Fruit fly (Drosophila melanogaster) whole organism, larva: Measurements from ENCODE around the gene CG9550.

Source experiments
- noc ChIP-seq: fragments of 200-800 bp; sonication (Bioruptor generic); optimal IDR thresholded peaks from 3 replicates; lab custom pipeline; 2019; ENCODE audit warnings: missing biosample characterization, mild to moderate bottlenecking, missing genetic modification characterization, moderate library complexity

CG9550 gene

DNA sequence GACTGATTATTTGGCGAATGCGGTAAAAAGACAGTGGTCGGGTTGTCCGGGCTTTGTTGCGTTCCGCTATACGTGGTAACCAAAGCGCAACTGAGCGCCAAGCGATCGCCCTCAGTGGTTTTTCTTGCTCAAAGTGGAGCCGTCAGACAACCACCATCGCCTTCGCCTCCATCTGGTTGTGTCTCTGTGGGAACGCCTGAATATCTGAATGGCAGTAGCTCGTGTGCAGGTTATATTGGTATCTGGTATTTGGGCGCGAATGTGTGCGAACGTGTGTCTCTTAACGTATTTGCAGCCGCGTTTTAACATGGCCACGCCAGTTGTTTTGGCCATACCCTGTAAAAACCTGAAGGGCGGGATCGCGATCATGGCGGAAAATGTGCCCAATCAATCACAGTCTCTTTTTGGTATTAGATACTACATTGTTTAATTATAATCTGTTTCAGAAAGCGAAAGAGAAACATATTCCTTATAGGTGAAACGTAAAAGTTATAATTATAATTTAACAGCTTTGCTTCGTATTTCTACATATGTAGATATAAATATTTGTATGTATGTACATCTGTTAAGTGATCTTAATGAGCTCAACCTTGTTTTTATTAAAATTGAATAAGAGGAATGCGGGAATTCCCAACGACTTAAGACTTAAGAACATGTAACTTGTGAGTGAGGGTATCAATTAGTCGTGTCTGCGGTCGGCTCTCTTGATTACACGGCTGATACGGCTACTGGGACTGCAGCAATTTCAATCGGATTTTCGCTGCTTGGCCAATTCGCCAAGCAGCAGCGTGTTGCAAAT is 24.7 kb upstream of the CG9550 start:
- TF ChIP-seq noc (tag; lab: Kevin White, UChicago) = peak; percentile 60

DNA sequence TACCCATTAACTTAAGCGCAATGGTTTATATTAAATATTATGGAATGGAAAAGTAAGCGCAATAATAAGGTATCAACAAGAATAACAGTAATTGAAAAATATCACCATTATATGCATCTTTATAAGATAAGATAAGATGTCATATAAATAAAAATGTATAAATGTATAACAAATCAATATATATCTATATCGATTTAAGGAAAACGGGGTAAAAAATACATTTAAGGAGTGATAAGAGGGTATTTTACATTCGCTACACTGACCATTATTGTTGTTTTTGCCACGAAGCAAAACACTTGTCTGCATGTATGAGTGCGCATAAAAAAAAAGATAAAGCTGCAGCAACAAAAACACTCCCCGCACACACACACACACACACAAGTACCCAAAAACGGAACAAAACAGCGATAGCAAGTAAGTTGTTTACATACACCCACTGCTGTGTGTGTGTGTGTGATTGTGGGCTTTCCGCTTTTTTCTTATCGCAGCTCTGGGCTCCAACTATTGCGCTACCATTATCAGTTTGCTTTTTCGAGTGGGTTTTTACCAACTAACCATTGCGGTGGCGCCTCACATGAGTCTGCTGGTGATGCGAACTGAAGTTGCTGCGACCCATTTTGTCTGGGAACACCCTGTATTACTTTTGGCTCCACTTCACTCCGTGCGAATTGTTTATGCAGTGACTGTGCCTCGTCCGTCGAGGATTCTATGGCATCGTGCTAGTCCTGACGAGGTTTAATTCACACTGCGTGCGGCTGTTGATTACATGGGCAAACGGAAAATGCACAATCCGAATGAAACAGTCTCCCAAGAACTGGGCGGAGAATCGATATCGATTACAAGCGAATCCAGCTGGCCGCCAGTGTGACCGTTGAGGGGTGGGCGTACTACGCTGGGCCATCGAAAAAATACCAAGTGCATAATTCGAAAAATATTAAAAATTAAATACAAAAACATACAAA is 23.5 kb upstream of the CG9550 start, which contains the start of gene mmy:
Gene mmy (minus strand): TSS at position 829 of the 962 bp plus-strand sequence.
- peak; percentile 73 for TF ChIP-seq noc (tag; lab: Kevin White, UChicago)

DNA sequence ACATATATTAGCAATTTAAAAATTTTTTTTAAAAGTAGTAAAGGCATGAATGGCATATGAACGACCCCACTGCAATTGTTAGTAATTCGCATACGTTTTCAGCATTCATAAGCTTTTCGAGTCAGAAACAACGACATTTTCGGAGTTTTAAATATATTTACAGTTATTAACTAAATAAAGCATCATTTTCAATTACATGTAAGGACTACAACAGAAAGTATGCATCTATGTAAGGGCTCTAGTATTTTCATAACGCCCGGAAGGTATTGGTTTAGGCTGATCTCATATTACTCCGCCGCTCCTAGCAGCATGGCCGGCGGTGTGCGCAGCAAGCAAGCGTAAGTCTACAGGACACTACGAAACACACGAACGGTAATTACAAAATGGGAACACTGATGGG is 22.6 kb upstream of the CG9550 start:
- no peak for TF ChIP-seq noc (tag; lab: Kevin White, UChicago)

DNA sequence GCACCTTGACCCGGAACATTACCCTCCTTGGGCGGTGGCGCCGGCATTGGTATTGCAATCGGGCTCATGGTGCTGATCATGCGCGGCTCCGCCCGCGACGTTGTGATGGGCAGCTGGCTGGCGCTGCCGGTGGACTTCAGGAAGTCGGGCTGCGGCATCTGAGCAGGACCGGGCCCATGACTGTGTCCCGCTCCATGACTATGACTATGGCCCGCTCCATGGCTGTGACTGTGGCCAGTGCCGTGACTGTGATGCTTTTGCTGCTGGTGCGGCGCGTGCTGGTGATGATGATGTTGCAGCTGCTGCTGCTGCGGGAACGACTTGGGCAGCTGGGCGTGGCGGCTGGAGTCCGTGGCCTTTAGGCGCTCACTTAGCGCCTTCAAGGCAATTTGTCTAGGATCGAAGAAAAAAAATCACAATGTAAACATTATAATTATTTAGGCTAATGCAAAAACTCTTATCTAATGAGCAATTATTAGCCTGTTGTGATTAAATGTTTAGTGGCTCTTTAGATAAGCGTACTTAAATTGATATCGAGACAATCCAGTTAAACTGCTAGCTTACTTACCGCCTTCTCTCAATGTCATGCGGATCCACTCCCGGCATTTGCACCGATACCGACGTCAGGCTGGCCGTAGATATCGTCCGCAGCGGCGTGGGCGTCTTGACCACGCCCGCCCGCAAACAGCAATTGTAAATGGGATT is 21.8 kb upstream of the CG9550 start:
- peak; percentile 9 for TF ChIP-seq noc (tag; lab: Kevin White, UChicago)

DNA sequence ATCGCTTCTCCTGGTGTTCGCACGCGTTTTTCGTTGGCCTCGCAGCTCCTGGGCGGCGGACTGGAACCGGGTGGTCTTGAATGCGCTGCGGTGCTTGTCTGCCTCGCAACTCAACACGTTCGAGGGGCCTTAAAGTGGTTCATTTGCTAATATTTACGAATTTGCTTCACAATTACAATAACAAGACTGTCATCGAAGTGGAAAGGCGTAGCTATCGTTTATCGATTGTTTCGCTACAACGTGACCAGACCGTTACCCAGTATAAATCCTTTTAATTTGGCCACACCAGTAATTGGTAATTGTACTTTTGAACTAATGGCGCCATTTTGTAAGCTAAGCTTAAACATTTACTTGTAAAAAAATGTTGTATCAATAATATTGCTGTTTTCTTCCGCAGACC is 20.1 kb upstream of the CG9550 start, which contains the start of gene CG9536:
Gene CG9536 (minus strand): TSS at position 223 of the 400 bp plus-strand sequence.
- TF ChIP-seq noc (tag; lab: Kevin White, UChicago) = no peak

DNA sequence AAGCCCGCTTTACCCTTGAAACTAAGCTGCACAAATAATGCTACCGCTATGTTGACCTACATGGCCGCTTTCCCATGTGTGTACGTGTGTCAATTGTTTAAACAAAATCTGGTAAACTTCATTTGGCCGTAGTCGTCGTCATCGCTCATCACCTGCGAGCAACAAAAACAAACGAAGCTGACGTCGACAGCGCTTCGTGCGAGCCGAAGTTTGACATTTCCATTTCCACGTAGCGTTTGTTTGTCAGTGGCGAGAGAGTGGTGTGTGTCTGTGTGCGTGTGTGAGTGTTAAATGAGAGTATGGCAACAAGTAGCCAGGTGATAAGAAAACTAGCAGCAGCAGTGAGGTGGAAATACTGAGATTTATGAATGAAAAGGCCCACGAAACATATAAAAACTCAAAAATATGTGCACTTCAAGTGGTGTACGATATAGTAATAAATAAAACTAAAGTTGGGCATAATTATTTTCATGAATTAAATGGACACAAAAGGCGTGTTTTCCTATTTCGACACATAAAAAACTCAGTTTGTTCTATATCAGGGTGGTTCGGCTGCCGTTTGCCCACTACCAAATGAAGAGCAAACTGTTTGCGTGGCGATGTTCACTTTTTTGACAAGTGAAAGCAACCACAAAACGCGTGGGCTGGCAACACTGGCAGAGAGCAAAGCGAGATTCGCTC is 17.5 kb upstream of the CG9550 start:
- TF ChIP-seq noc (tag; lab: Kevin White, UChicago) = peak; percentile 52

DNA sequence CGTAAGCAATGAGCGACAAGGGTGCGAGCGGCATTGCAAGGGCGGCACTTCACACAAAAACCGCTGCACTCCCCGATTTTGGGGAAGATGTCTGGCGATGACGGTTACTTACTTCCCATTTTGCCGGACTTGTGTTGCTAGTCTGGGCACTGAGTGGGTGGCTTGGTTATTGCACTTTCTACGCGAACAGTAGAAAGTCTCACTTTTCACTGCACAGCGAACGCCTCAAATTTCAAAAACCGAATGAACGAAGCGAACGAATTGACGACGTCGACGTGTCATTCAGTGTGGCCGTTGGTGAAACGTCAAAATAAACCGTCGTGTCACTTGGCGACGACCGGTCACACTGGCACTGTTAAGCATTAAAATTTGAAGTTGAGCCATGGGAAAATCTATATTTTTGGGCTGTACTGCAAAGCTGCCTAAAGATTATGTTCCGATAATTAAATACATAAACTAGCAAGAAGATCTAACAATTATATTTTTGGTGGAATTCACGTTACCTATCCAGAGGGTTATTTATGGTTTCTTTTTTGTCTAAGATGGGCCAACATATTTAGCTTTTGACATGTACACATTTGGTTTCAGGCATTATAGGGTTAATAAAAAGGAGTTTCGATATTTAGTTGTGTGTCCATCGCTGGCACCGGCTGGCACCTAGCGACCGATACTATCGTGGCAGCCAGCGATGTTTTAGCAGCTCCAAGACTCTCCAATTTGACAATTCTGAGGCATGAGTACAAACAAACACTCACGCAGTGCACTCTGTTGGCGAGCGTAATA is 16.4 kb upstream of the CG9550 start, which contains the start of the genes Sec61alpha and Daxx:
Gene Sec61alpha (minus strand): TSS at position 364 of the 783 bp plus-strand sequence.
Gene Daxx (plus strand): TSS at position 718 of the 783 bp plus-strand sequence.
- peak; percentile 50 for TF ChIP-seq noc (tag; lab: Kevin White, UChicago)

DNA sequence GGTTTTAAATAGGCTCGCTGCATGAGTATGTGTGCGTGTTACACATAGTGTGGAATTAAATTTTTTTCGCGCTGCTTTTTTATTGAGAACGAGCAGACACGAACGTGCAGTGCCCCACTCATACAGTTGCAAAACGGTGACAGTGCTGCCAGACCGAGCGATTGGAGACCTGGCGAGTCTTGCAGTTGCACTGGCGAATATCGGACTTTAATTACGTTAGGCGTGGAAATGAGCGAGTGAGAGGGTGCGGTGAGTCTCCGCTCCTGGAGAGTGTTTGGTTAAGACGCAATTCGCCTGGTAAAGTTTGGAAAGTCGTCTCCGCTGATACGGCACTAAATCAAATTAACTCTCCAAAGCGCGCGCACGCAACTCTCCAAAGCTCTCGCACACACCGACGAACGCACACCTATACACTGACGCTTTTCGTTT is 15.5 kb upstream of the CG9550 start:
- TF ChIP-seq noc (tag; lab: Kevin White, UChicago) = no peak

DNA sequence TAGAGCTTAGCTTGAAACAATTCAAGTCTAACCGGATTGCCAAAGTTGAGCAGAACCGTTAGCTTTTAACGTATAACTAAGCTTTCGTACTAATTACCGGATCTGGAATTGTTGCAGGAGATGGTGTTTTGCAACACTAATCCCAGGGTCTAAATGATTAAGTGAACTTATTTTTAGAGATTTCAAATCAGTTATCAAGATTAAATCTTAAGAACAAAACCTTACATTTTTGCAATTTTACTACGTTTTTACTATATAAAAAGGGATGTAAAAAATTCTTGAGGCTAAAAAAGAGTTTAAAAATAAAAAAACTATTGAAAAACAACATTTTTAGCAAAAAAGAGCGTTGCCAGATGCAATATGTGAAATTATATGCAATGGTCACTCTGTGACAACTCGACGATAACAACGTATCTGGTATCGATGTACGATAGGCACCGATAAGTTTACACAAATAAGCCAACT is 8.1 kb upstream of the CG9550 start, which contains the start of the genes KFase and epsilonCOP:
Gene KFase (minus strand): TSS at position 81 of the 465 bp plus-strand sequence.
Gene epsilonCOP (plus strand): TSS at position 415 of the 465 bp plus-strand sequence.
- peak; percentile 34 for TF ChIP-seq noc (tag; lab: Kevin White, UChicago)

DNA sequence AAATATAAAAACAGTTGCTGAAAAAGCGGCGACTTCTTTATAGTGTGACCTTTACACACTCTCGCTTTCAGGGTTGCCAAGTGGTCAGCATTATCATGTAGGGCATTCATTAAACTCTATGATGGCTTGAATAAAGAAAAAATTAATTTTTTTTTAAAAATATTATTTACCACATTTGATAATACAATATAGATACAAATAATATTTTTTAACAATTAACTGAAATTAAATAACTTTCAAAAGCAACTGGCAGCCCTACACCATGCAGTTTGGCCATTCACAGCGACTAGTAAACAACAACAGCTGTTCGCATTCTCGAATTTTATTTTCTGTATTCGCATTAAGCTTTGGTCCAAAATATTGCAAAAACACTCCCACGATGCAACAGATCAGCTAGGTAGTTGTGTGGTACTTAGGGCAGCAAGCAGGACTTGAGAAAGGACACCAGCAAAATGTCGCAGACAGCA is 6.0 kb upstream of the CG9550 start, which contains the start of the genes Phf5a and CG31638:
Gene Phf5a (minus strand): TSS at position 61 of the 467 bp plus-strand sequence.
Gene CG31638 (plus strand): TSS at position 279 of the 467 bp plus-strand sequence.
- TF ChIP-seq noc (tag; lab: Kevin White, UChicago) = peak; percentile 89

DNA sequence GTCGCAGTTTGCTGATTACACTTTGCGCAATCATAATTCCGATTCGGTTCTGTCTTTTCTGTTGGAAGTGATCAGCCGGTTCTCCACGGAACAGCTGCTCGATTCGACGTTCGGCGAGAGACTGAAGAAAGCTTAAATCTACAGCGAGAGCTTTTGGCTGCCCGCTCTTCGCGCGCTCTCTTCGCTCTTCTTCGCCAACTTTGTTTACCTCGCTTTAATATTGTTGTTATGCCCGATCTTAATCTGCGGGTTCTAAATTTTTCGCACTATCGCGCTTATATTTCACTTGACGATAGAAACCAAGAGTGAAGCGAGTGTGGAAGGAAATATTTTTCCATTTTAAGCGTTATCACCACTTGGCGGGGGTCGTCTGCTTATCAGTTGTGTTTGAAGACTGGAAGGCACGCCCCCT is 2.4 kb upstream of the CG9550 start, which contains the start of gene CG9547:
Gene CG9547 (minus strand): TSS at position 128 of the 412 bp plus-strand sequence.
- peak; percentile 99 for TF ChIP-seq noc (tag; lab: Kevin White, UChicago)

DNA sequence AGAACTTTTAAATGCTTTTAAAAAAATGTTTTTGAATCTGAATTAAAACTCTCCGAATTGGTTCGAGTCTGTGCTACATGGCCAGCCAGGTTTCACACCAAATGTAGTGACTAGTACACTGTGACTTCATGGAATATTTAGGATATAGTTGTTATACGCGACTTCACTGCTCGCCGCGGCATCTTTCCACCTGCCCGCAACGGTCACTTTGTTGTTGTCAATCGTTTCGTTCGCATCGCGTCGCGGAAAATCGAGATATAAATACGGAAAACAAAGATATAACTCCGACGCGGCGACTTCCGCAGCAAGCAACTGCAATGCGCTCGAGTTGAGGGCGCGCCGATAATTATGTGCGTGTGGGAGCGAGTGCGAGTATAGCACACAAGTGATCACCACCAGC is 1.6 kb downstream of the CG9550 start, which contains the start of gene CG31637:
Gene CG31637 (plus strand): TSS at position 200 of the 400 bp plus-strand sequence.
- TF ChIP-seq noc (tag; lab: Kevin White, UChicago) = no peak
